Worm (Caenorhabditis elegans): ENCODE results near the gene ssp-10.

ce11 chrIV:9898712-9899111 lies 47.9 kb upstream of the ssp-10 start, which contains the start of gene tbc-3:
- TF ChIP-seq aha-1 (tag) (peak; percentile 58), nhr-6 (tag; optimal IDR thresholded peaks at IDR 0.05) (no peak), unc-130 (GFP tag; optimal IDR thresholded peaks at IDR 0.05) (no peak), nhr-237 (tag; optimal IDR thresholded peaks at IDR 0.05) (no peak), unc-39 (tag; optimal IDR thresholded peaks at IDR 0.05) (no peak), nhr-28 (tag; optimal IDR thresholded peaks at IDR 0.05) (no peak)

Measured in whole organism, L4 larva.